Worm (Caenorhabditis elegans) whole organism, L1 larva: ENCODE results near the gene F56D3.1.

ENCODE experiments used
- ama-1 ChIP-seq: fragments of 150-350 bp; optimal IDR thresholded peaks from 2 replicates; lab custom pipeline; 2014
- ceh-82 ChIP-seq, 3 experiments: fragments of 150-350 bp in 1 of 3; sonication (generic microtip) in 2 of 3; optimal IDR thresholded peaks; 2 replicates each; lab custom pipeline; 2014 to 2017; ENCODE audit warnings: missing biosample characterization in 3 of 3, missing genetic modification characterization in 3 of 3
- ces-1 ChIP-seq: fragments of 150-350 bp; optimal IDR thresholded peaks from 2 replicates; lab custom pipeline; 2014; ENCODE audit warnings: missing biosample characterization, missing genetic modification reagents, missing genetic modification characterization
- dpl-1 ChIP-seq, 3 experiments: fragments of 150-350 bp in 2 of 3; sonication (generic microtip) in 1 of 3; optimal IDR thresholded peaks; 2 replicates each; lab custom pipeline; 2014 to 2017; ENCODE audit warnings: missing biosample characterization in 3 of 3, missing genetic modification characterization in 3 of 3, missing genetic modification reagents in 3 of 3
- efl-3 ChIP-seq: fragments of 200-800 bp; sonication (Bioruptor generic); optimal IDR thresholded peaks from 2 replicates; lab custom pipeline; 2018; ENCODE audit warnings: mild to moderate bottlenecking, missing genetic modification characterization, missing compliant biosample characterization
- jun-1 ChIP-seq: fragments of 150-350 bp; optimal IDR thresholded peaks from 2 replicates; lab custom pipeline; 2014; ENCODE audit warnings: missing biosample characterization, missing genetic modification reagents, missing genetic modification characterization
- lin-14 ChIP-seq: fragments of 200-800 bp; sonication (Bioruptor generic); optimal IDR thresholded peaks from 2 replicates; lab custom pipeline; 2018; ENCODE audit warnings: mild to moderate bottlenecking, missing genetic modification characterization, moderate library complexity, missing compliant biosample characterization
- nhr-19 ChIP-seq: fragments of 200-800 bp; sonication (Bioruptor generic); conservative IDR thresholded peaks from 2 replicates; pipeline ENCODE4 v1.3.6; 2022; ENCODE audit warnings: missing genetic modification characterization, missing compliant biosample characterization
- nhr-28 ChIP-seq: fragments of 150-350 bp; optimal IDR thresholded peaks from 2 replicates; lab custom pipeline; 2014; ENCODE audit warnings: missing biosample characterization, missing genetic modification characterization
- nhr-76 ChIP-seq: sonication (generic microtip); optimal IDR thresholded peaks from 2 replicates; lab custom pipeline; 2017; ENCODE audit warnings: missing biosample characterization, missing genetic modification characterization
- pqm-1 ChIP-seq: sonication (generic microtip); optimal IDR thresholded peaks from 3 replicates; lab custom pipeline; 2017; ENCODE audit warnings: missing biosample characterization, missing genetic modification characterization
- unc-98 ChIP-seq: fragments of 200-800 bp; sonication (Bioruptor generic); IDR thresholded peaks from 2 replicates; pipeline ENCODE4 v1.3.6; 2022; ENCODE audit warnings: missing genetic modification characterization, missing compliant biosample characterization
- vab-15 ChIP-seq: sonication (generic microtip); optimal IDR thresholded peaks from 2 replicates; lab custom pipeline; 2017; ENCODE audit warnings: missing genotype, mild to moderate bottlenecking, missing genetic modification characterization, missing compliant biosample characterization
- zip-4 ChIP-seq: fragments of 200-800 bp; sonication (Bioruptor generic); optimal IDR thresholded peaks from 2 replicates; lab custom pipeline; 2018; ENCODE audit warnings: mild to moderate bottlenecking, missing genetic modification characterization, moderate library complexity, missing compliant biosample characterization

ce11 chrII:4173398-4173797 is 27.3 kb downstream of the F56D3.1 start, which contains the start of gene R03H10.6:
- TF ChIP-seq vab-15 (tag; lab: Kevin White, UChicago) (no peak), lin-14 (GFP tag; lab: Kevin White, UChicago) (no peak), jun-1 (tag; lab: Kevin White, UChicago) (no peak), pqm-1 (tag; lab: Kevin White, UChicago) (no peak), ces-1 (GFP tag; lab: Kevin White, UChicago) (no peak), zip-4 (GFP tag; lab: Kevin White, UChicago) (no peak), ama-1 (lab: Kevin White, UChicago) (no peak), efl-3 (GFP tag; lab: Kevin White, UChicago) (no peak), nhr-76 (tag; lab: Kevin White, UChicago) (no peak), unc-98 (GFP tag; lab: Robert Waterston, UW) (no peak), nhr-19 (no peak), ceh-82 (tag; optimal IDR thresholded peaks at IDR 0.05; lab: Kevin White, UChicago) (no peak), nhr-28 (no peak), dpl-1 (GFP tag; optimal IDR thresholded peaks at IDR 0.05; lab: Kevin White, UChicago) (no peak)
